Fruit fly (Drosophila melanogaster) whole organism, embryonic: ENCODE measurements around the gene CG14868.
A peak's percentile ranks its signal among the peaks of the same experiment; 100 is the strongest.

Experiments used
- CG11398 ChIP-seq: fragments of 200-800 bp; sonication (Bioruptor generic); optimal IDR thresholded peaks from 2 replicates; lab custom pipeline; 2016; ENCODE audit warnings: missing biosample characterization, missing genetic modification characterization
- CG12942 ChIP-seq: fragments of 200-800 bp; sonication (Bioruptor generic); optimal IDR thresholded peaks from 3 replicates; lab custom pipeline; 2016; ENCODE audit warnings: missing biosample characterization, missing genetic modification characterization
- CG13287 ChIP-seq: fragments of 200-800 bp; sonication (Bioruptor generic); IDR thresholded peaks from 2 replicates; pipeline ENCODE4 v1.3.6; 2022; ENCODE audit warnings: missing biosample characterization, missing genetic modification characterization; ENCODE audit not compliant: partially characterized antibody
- CG13424 ChIP-seq: fragments of 200-800 bp; sonication (Bioruptor generic); optimal IDR thresholded peaks from 2 replicates; lab custom pipeline; 2019; ENCODE audit warnings: missing biosample characterization, mild to moderate bottlenecking, missing genetic modification characterization, moderate library complexity
- CG14014 ChIP-seq: fragments of 200-800 bp; sonication (Bioruptor generic); IDR thresholded peaks from 2 replicates; pipeline ENCODE4 v1.3.6; 2022; ENCODE audit warnings: missing biosample characterization, missing genetic modification characterization
- CG15073 ChIP-seq: fragments of 200-800 bp; sonication (Bioruptor generic); optimal IDR thresholded peaks from 2 replicates; lab custom pipeline; 2016; ENCODE audit warnings: missing biosample characterization, missing genetic modification characterization
- CG16815 ChIP-seq: fragments of 200-800 bp; sonication (Bioruptor generic); optimal IDR thresholded peaks from 3 replicates; lab custom pipeline; 2017; ENCODE audit warnings: missing biosample characterization, mild to moderate bottlenecking, missing genetic modification characterization
- CG17568 ChIP-seq: fragments of 200-800 bp; sonication (Bioruptor generic); optimal IDR thresholded peaks from 2 replicates; lab custom pipeline; 2018; ENCODE audit warnings: missing biosample characterization, mild to moderate bottlenecking, missing genetic modification characterization, moderate library complexity
- CG17829 ChIP-seq: fragments of 200-800 bp; optimal IDR thresholded peaks from 2 replicates; lab custom pipeline; 2019; ENCODE audit warnings: missing biosample characterization, mild to moderate bottlenecking, missing genetic modification characterization, moderate library complexity
- CG2678 ChIP-seq: fragments of 200-800 bp; sonication (Bioruptor generic); optimal IDR thresholded peaks from 3 replicates; lab custom pipeline; 2019; ENCODE audit warnings: missing biosample characterization, mild to moderate bottlenecking, missing genetic modification characterization, moderate library complexity
- CG2712 ChIP-seq: fragments of 200-800 bp; optimal IDR thresholded peaks from 3 replicates; lab custom pipeline; 2019; ENCODE audit warnings: missing biosample characterization, mild to moderate bottlenecking, missing genetic modification characterization, moderate library complexity
- CG32767 ChIP-seq: fragments of 200-800 bp; sonication (Bioruptor generic); IDR thresholded peaks from 2 replicates; pipeline ENCODE4 v1.3.6; 2022; ENCODE audit warnings: missing biosample characterization, missing genetic modification characterization
- CG33213 ChIP-seq: fragments of 200-800 bp; sonication (Bioruptor generic); optimal IDR thresholded peaks from 3 replicates; lab custom pipeline; 2016; ENCODE audit warnings: missing biosample characterization, missing genetic modification characterization
- CG3407 ChIP-seq: fragments of 200-800 bp; sonication (Bioruptor generic); optimal IDR thresholded peaks from 2 replicates; lab custom pipeline; 2018; ENCODE audit warnings: missing biosample characterization, mild to moderate bottlenecking, missing genetic modification characterization
- CG34422 ChIP-seq: fragments of 200-800 bp; sonication (Bioruptor generic); IDR thresholded peaks from 3 replicates; pipeline ENCODE4 v1.3.6; 2022; ENCODE audit warnings: missing biosample characterization, missing genetic modification characterization
- CG4707 ChIP-seq: fragments of 200-800 bp; sonication (Bioruptor generic); optimal IDR thresholded peaks from 2 replicates; lab custom pipeline; 2018; ENCODE audit warnings: missing biosample characterization, mild to moderate bottlenecking, missing genetic modification characterization, moderate library complexity
- CG4730 ChIP-seq: fragments of 200-800 bp; sonication (Bioruptor generic); IDR thresholded peaks from 2 replicates; pipeline ENCODE4 v1.3.6; 2022; ENCODE audit warnings: missing biosample characterization, missing genetic modification characterization
- CG6683 ChIP-seq: fragments of 200-800 bp; sonication (Bioruptor generic); optimal IDR thresholded peaks from 2 replicates; lab custom pipeline; 2017; ENCODE audit warnings: missing biosample characterization, mild to moderate bottlenecking, missing genetic modification characterization, missing genetic modification reagents
- D ChIP-seq, 2 experiments: fragments of 200-800 bp in 1 of 2; fragments of >200 bp in 1 of 2; sonication (Bioruptor generic) in 1 of 2; optimal IDR thresholded peaks; 2 replicates in 1 of 2; 3 replicates in 1 of 2; lab custom pipeline; 2017; ENCODE audit warnings: mild to moderate bottlenecking in 1 of 2, missing biosample characterization in 1 of 2, missing genetic modification characterization in 1 of 2, missing genetic modification reagents in 1 of 2
- Ets65A ChIP-seq: fragments of 200-800 bp; sonication (Bioruptor generic); peaks from one replicate; lab custom pipeline; 2016; ENCODE audit warnings: missing biosample characterization, missing genetic modification characterization
- HLH3B ChIP-seq: fragments of 200-800 bp; sonication (Bioruptor generic); IDR thresholded peaks from 2 replicates; pipeline ENCODE4 v1.3.6; 2022; ENCODE audit warnings: missing biosample characterization, missing genetic modification characterization
- HLH4C ChIP-seq: fragments of 200-800 bp; sonication (Bioruptor generic); IDR thresholded peaks from 3 replicates; pipeline ENCODE4 v1.3.6; 2022; ENCODE audit warnings: missing biosample characterization, missing genetic modification characterization; ENCODE audit not compliant: partially characterized antibody
- Hand ChIP-seq: fragments of 200-800 bp; sonication (Bioruptor generic); optimal IDR thresholded peaks from 2 replicates; lab custom pipeline; 2017; ENCODE audit warnings: mild to moderate bottlenecking, missing biosample characterization, missing genetic modification reagents, missing genetic modification characterization
- Hmx ChIP-seq: fragments of 200-800 bp; sonication (Bioruptor generic); optimal IDR thresholded peaks from 2 replicates; lab custom pipeline; 2016; ENCODE audit warnings: missing biosample characterization, missing genetic modification characterization
- Hr51 ChIP-seq, 2 experiments: fragments of 200-800 bp; sonication (Bioruptor generic); optimal IDR thresholded peaks; 2 replicates in 1 of 2; 3 replicates in 1 of 2; lab custom pipeline; 2016 to 2018; ENCODE audit warnings: missing biosample characterization in 2 of 2, missing genetic modification characterization in 2 of 2, mild to moderate bottlenecking in 1 of 2, moderate library complexity in 1 of 2
- Jarid2 ChIP-seq: fragments of 200-800 bp; sonication (Bioruptor generic); optimal IDR thresholded peaks from 3 replicates; lab custom pipeline; 2017; ENCODE audit warnings: mild to moderate bottlenecking, missing biosample characterization, missing genetic modification reagents, missing genetic modification characterization
- Kr ChIP-seq: fragments of 200-800 bp; sonication (Bioruptor generic); optimal IDR thresholded peaks from 2 replicates; lab custom pipeline; 2017; ENCODE audit warnings: missing biosample characterization, mild to moderate bottlenecking, missing genetic modification characterization
- MESR4 ChIP-seq: fragments of 200-800 bp; sonication (Bioruptor generic); optimal IDR thresholded peaks from 2 replicates; lab custom pipeline; 2018; ENCODE audit warnings: missing biosample characterization, mild to moderate bottlenecking, missing genetic modification characterization, moderate library complexity
- Rx ChIP-seq: fragments of 200-800 bp; sonication (Bioruptor generic); IDR thresholded peaks from 2 replicates; pipeline ENCODE4 v1.3.6; 2022; ENCODE audit warnings: missing biosample characterization, missing genetic modification characterization
- Six4 ChIP-seq: fragments of 200-800 bp; sonication (Bioruptor generic); optimal IDR thresholded peaks from 2 replicates; lab custom pipeline; 2016; ENCODE audit warnings: missing biosample characterization, missing genetic modification characterization
- Spps ChIP-seq: fragments of 200-800 bp; sonication (Bioruptor generic); optimal IDR thresholded peaks from 2 replicates; lab custom pipeline; 2018; ENCODE audit warnings: missing biosample characterization, mild to moderate bottlenecking, missing genetic modification characterization
- Taf1 ChIP-seq: fragments of 200-800 bp; sonication (Bioruptor generic); IDR thresholded peaks from 2 replicates; pipeline ENCODE4 v1.3.6; 2022; ENCODE audit warnings: missing biosample characterization, missing genetic modification characterization
- Vsx1 ChIP-seq: fragments of 200-800 bp; sonication (Bioruptor generic); optimal IDR thresholded peaks from 2 replicates; lab custom pipeline; 2017; ENCODE audit warnings: missing biosample characterization, mild to moderate bottlenecking, missing genetic modification characterization, missing genetic modification reagents
- abd-A ChIP-seq: fragments of 200-800 bp; sonication (Bioruptor generic); optimal IDR thresholded peaks from 3 replicates; lab custom pipeline; 2019; ENCODE audit warnings: missing biosample characterization, mild to moderate bottlenecking, missing genetic modification characterization, moderate library complexity
- bab2 ChIP-seq: fragments of 200-800 bp; sonication (Bioruptor generic); optimal IDR thresholded peaks from 2 replicates; lab custom pipeline; 2016; ENCODE audit warnings: missing biosample characterization, missing genetic modification characterization
- danr ChIP-seq: fragments of 200-800 bp; sonication (Bioruptor generic); IDR thresholded peaks from 2 replicates; pipeline ENCODE4 v1.3.6; 2022; ENCODE audit warnings: missing biosample characterization, missing genetic modification characterization
- gem ChIP-seq: fragments of 200-800 bp; sonication (Bioruptor generic); optimal IDR thresholded peaks from 2 replicates; lab custom pipeline; 2019; ENCODE audit warnings: missing biosample characterization, mild to moderate bottlenecking, missing genetic modification characterization, moderate library complexity
- hkb ChIP-seq, 2 experiments: fragments of 200-800 bp in 1 of 2; fragments of >200 bp in 1 of 2; sonication (Bioruptor generic) in 1 of 2; IDR thresholded peaks in 1 of 2; optimal IDR thresholded peaks in 1 of 2; 2 replicates each; pipeline versions ENCODE4 v1.3.6 to Lab custom; 2017 to 2022; ENCODE audit warnings: missing biosample characterization in 1 of 2, missing genetic modification characterization in 1 of 2
- jing ChIP-seq: fragments of 200-800 bp; sonication (Bioruptor generic); optimal IDR thresholded peaks from 2 replicates; lab custom pipeline; 2018; ENCODE audit warnings: missing biosample characterization, mild to moderate bottlenecking, missing genetic modification characterization
- kay ChIP-seq: fragments of 200-800 bp; sonication (Bioruptor generic); optimal IDR thresholded peaks from 2 replicates; lab custom pipeline; 2016; ENCODE audit warnings: missing biosample characterization, missing genetic modification characterization
- knrl ChIP-seq: fragments of 200-800 bp; sonication (Bioruptor generic); IDR thresholded peaks from 3 replicates; pipeline ENCODE4 v1.3.6; 2022; ENCODE audit warnings: missing biosample characterization, missing genetic modification characterization; ENCODE audit not compliant: partially characterized antibody
- lilli ChIP-seq: fragments of 200-800 bp; sonication (Bioruptor generic); optimal IDR thresholded peaks from 3 replicates; lab custom pipeline; 2016; ENCODE audit warnings: missing biosample characterization, missing genetic modification characterization
- nerfin-2 ChIP-seq: fragments of 200-800 bp; sonication (Bioruptor generic); IDR thresholded peaks from 2 replicates; pipeline ENCODE4 v1.3.6; 2022; ENCODE audit warnings: missing biosample characterization, missing genetic modification characterization; ENCODE audit not compliant: partially characterized antibody
- org-1 ChIP-seq: fragments of 200-800 bp; sonication (Bioruptor generic); optimal IDR thresholded peaks from 2 replicates; lab custom pipeline; 2017; ENCODE audit warnings: missing biosample characterization, missing genetic modification characterization
- schlank ChIP-seq: fragments of 200-800 bp; sonication (Bioruptor generic); optimal IDR thresholded peaks from 2 replicates; lab custom pipeline; 2018; ENCODE audit warnings: missing biosample characterization, mild to moderate bottlenecking, missing genetic modification characterization
- sisA ChIP-seq: fragments of 200-800 bp; sonication (Bioruptor generic); IDR thresholded peaks from 2 replicates; pipeline ENCODE4 v1.3.6; 2022; ENCODE audit warnings: missing biosample characterization, missing genetic modification characterization
- tgo ChIP-seq: fragments of 200-800 bp; sonication (Bioruptor generic); IDR thresholded peaks from 3 replicates; pipeline ENCODE4 v1.3.6; 2022; ENCODE audit warnings: missing biosample characterization, missing genetic modification characterization
- trh ChIP-seq: fragments of 200-800 bp; sonication (Bioruptor generic); optimal IDR thresholded peaks from 2 replicates; lab custom pipeline; 2016; ENCODE audit warnings: missing biosample characterization, missing genetic modification characterization
- wdn ChIP-seq: fragments of 200-800 bp; sonication (Bioruptor generic); IDR thresholded peaks from 2 replicates; pipeline ENCODE4 v1.3.6; 2022; ENCODE audit warnings: missing biosample characterization, missing genetic modification characterization

CG14868 gene

dm6 chr3R:15371833-15372232 lies 2.1 kb upstream of the CG14868 start, which contains the start of the genes Ccm3 and CG6136 (continued):
- TF ChIP-seq sisA: 0 out of 2 replicates have a peak, but pooled peaks have one; percentile 12
- no peak for TF ChIP-seq Spps (tag; lab: Kevin White, UChicago)
- TF ChIP-seq trh (GFP tag; lab: Kevin White, UChicago): no peak
- TF ChIP-seq CG17568 (GFP tag; lab: Kevin White, UChicago): no peak
- TF ChIP-seq CG17829: peak; percentile 34
- peak; percentile 52 for TF ChIP-seq lilli (GFP tag; lab: Kevin White, UChicago)
- peak; percentile 27 for TF ChIP-seq CG2712
- TF ChIP-seq HLH4C: peak; percentile 91
- no peak for TF ChIP-seq Vsx1 (GFP tag; lab: Kevin White, UChicago)
- no peak for TF ChIP-seq CG16815
- TF ChIP-seq schlank (tag; lab: Kevin White, UChicago): no peak
- TF ChIP-seq wdn: no peak; the same call in 1 of the 2 replicates
- no peak for TF ChIP-seq Hmx (GFP tag; lab: Kevin White, UChicago)
- TF ChIP-seq abd-A: no peak
- TF ChIP-seq bab2 (GFP tag; lab: Kevin White, UChicago): peak; percentile 34
- TF ChIP-seq CG34422: peak; percentile 64; the same call in 1 of the 3 replicates
- 0 out of 2 replicates have a peak, but pooled peaks have one; percentile 26 for TF ChIP-seq HLH3B (GFP tag; lab: Robert Waterston, UW)
- no peak for TF ChIP-seq Rx (GFP tag; lab: Robert Waterston, UW)
- TF ChIP-seq CG32767: no peak
- no peak for TF ChIP-seq CG3407
- no peak for TF ChIP-seq CG33213 (GFP tag; lab: Kevin White, UChicago)
- no peak for TF ChIP-seq CG2678 (tag; lab: Kevin White, UChicago)
- TF ChIP-seq CG4730 (GFP tag; lab: Robert Waterston, UW): no peak
- TF ChIP-seq kay (GFP tag; lab: Kevin White, UChicago): no peak
- TF ChIP-seq CG11398 (GFP tag; lab: Kevin White, UChicago): no peak
- no peak for TF ChIP-seq CG12942 (GFP tag; lab: Kevin White, UChicago)
- peak; percentile 88 for TF ChIP-seq nerfin-2 (GFP tag; lab: Robert Waterston, UW)
- no peak for TF ChIP-seq Jarid2 (GFP tag; lab: Kevin White, UChicago)
- no peak for TF ChIP-seq hkb (optimal IDR thresholded peaks at IDR 0.05; lab: Kevin White, UChicago)
- TF ChIP-seq hkb (GFP tag; IDR thresholded peaks at IDR 0.05; lab: Robert Waterston, UW): 0 out of 2 replicates have a peak, but pooled peaks have one; percentile 41
- TF ChIP-seq CG15073 (GFP tag; lab: Kevin White, UChicago): no peak
- TF ChIP-seq Hand (GFP tag; lab: Kevin White, UChicago): no peak
- TF ChIP-seq CG4707 (GFP tag; lab: Kevin White, UChicago): no peak
- peak in 1 of 2 experiments; percentile 23 for TF ChIP-seq Hr51 (GFP tag; optimal IDR thresholded peaks at IDR 0.05; lab: Kevin White, UChicago)
- TF ChIP-seq D (optimal IDR thresholded peaks at IDR 0.05; lab: Kevin White, UChicago): no peak
- TF ChIP-seq D (GFP tag; optimal IDR thresholded peaks at IDR 0.05; lab: Kevin White, UChicago): no peak
- TF ChIP-seq Six4: no peak
- TF ChIP-seq Taf1 (GFP tag; lab: Robert Waterston, UW): 0 out of 2 replicates have a peak, but pooled peaks have one; percentile 8
- TF ChIP-seq CG6683: peak; percentile 26
- peak; percentile 94 for TF ChIP-seq Ets65A (GFP tag; lab: Kevin White, UChicago)
- peak; percentile 95 for TF ChIP-seq CG13287 (GFP tag; lab: Robert Waterston, UW)
- peak; percentile 3 for TF ChIP-seq CG13424 (tag; lab: Kevin White, UChicago)
- TF ChIP-seq MESR4 (GFP tag; lab: Kevin White, UChicago): peak; percentile 86
- TF ChIP-seq knrl: peak; percentile 89
- TF ChIP-seq danr (GFP tag; lab: Robert Waterston, UW): no peak
- TF ChIP-seq CG14014: peak; percentile 65; the same call in 1 of the 2 replicates
- no peak for TF ChIP-seq gem (tag; lab: Kevin White, UChicago)
- TF ChIP-seq Kr (GFP tag; lab: Kevin White, UChicago): no peak
- no peak for TF ChIP-seq org-1 (GFP tag; lab: Kevin White, UChicago)
- TF ChIP-seq jing (GFP tag; lab: Kevin White, UChicago): no peak
- no peak; the same call in 2 of the 3 replicates for TF ChIP-seq tgo (GFP tag; lab: Robert Waterston, UW)
